Fruit fly (Drosophila melanogaster): ENCODE measurements around the gene CheB98a.

DNA sequence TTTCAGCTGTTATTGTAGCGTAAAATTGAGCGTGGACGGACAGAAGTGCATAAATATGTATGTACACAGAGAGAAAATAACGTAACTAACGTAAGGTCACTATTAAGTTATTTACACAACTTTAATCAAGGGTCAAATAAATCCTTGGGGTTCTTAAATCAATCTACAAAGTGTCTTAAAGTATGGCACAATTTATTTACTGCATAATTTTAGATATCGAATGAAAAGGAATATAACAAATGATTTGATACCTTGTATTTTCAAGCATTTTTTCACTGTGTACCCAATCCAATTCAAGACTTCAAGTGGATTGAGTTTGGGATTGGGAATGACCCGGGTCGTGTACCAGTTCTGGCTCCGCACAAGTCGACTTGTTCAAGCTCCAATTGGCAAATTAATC, 35.5 kb downstream of the CheB98a start:
- TF ChIP-seq CG8478 (optimal IDR thresholded peaks at IDR 0.05): no peak
- no peak for TF ChIP-seq CTCF (optimal IDR thresholded peaks at IDR 0.05)
